Worm (Caenorhabditis elegans): ENCODE results near the gene T07D4.2.

ce11 chrII:8890530-8890929 is 16.8 kb upstream of the T07D4.2 start:
- TF ChIP-seq snpc-4 (tag; optimal IDR thresholded peaks at IDR 0.05) (no peak), nhr-237 (tag; optimal IDR thresholded peaks at IDR 0.05) (no peak), unc-62 (GFP tag; optimal IDR thresholded peaks at IDR 0.05) (no peak)
